Worm (Caenorhabditis elegans): Measurements from ENCODE around the gene vrk-1.

The vrk-1 gene

DNA sequence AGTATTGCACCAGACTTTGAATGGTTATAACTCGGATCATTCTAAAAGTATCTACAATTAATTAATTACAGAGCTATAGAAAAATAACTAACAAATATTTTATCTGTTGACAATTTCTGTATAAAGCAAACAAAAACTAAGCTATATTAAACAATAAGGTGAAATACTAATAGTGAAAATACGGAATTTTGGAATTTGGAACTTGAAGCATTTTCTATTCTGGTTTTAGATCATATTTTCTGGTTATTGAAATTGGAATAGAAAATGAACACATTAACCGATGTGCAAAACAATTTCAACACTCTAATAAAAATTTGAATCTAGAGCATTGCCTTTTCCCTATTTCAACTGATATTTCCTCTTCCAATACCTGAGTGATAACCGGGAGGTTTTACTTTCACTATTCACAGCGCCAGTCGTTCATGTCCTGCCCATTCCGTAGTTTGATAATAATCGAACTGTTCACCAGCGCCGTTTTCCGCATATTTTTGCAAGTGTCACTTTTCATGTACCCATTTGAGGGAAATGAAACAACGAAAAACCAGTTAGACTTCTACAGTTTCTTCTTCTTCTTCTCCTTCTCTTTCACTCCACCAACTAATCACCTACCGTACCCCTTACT, 21.8 kb upstream of the vrk-1 start:
- no peak for TF ChIP-seq ceh-48 (tag; optimal IDR thresholded peaks at IDR 0.05)
- no peak for TF ChIP-seq C08G9.2 (tag; optimal IDR thresholded peaks at IDR 0.05)
- TF ChIP-seq T23F11.4 (GFP tag; optimal IDR thresholded peaks at IDR 0.05), result no peak
- no peak for TF ChIP-seq dve-1 (tag; optimal IDR thresholded peaks at IDR 0.05)
- no peak for TF ChIP-seq fax-1 (tag; optimal IDR thresholded peaks at IDR 0.05)
- TF ChIP-seq sdc-2 (tag; optimal IDR thresholded peaks at IDR 0.05), result no peak
- TF ChIP-seq gmeb-2 (tag; optimal IDR thresholded peaks at IDR 0.05), result no peak
- TF ChIP-seq pat-9 (tag; optimal IDR thresholded peaks at IDR 0.05), result no peak
- no peak for TF ChIP-seq pqm-1 (tag; optimal IDR thresholded peaks at IDR 0.05)
- TF ChIP-seq tbx-7 (tag; optimal IDR thresholded peaks at IDR 0.05), result no peak
- no peak for TF ChIP-seq pax-1 (tag; optimal IDR thresholded peaks at IDR 0.05)
- no peak for TF ChIP-seq che-1 (tag; optimal IDR thresholded peaks at IDR 0.05)
- TF ChIP-seq ceh-45 (GFP tag; IDR thresholded peaks at IDR 0.05), result no peak
- no peak for TF ChIP-seq ref-2 (tag; optimal IDR thresholded peaks at IDR 0.05)
- TF ChIP-seq ceh-14 (tag; optimal IDR thresholded peaks at IDR 0.05), result no peak
- TF ChIP-seq unc-42 (tag; optimal IDR thresholded peaks at IDR 0.05), result no peak
- TF ChIP-seq pha-2 (tag; optimal IDR thresholded peaks at IDR 0.05), result no peak

DNA sequence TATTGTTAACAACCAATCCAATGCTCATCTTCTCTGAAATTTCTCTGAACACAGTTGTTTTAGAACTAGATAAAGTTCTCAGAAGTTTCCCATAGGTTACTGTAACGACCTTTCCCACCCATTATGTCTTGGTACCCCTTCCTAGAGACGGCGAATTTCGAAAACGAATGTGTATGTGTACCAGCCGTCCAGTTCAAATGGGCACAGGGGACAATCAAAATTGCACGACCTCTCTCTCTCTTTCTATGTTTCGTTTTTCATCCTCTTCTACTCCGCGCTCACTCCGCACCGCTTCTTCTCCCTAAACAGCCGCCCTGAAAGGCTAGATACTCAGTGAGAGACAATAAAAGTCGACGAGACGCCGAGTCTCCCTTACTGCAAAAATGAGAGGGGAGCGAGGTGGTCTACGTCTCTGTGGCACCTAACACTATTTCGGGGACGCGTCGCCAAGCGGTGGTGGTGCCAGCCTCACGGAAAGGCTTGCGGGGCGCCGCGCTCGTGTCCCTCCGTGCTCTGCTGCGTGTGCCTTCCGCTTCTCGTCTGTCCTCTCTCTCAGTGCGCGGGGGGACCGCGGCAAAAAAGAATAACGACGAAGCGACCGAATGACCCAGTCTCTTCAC, 20.2 kb upstream of the vrk-1 start:
- TF ChIP-seq F13H6.1 (tag; optimal IDR thresholded peaks at IDR 0.05) (peak; percentile 9), C08G9.2 (tag; optimal IDR thresholded peaks at IDR 0.05) (peak; percentile 14), tbx-2 (tag; optimal IDR thresholded peaks at IDR 0.05) (peak; percentile 12), mec-3 (tag; optimal IDR thresholded peaks at IDR 0.05; ENCODE audit: borderline replicate concordance) (peak; percentile 23), ref-2 (tag; optimal IDR thresholded peaks at IDR 0.05) (no peak), unc-42 (tag; optimal IDR thresholded peaks at IDR 0.05) (peak; percentile 24), syd-9 (tag; optimal IDR thresholded peaks at IDR 0.05) (peak; percentile 64), ceh-19 (GFP tag; optimal IDR thresholded peaks at IDR 0.05) (peak; percentile 7), ceh-48 (tag; optimal IDR thresholded peaks at IDR 0.05) (no peak)

- TF ChIP-seq ahr-1 (tag; optimal IDR thresholded peaks at IDR 0.05) (no peak), F13H6.1 (tag; optimal IDR thresholded peaks at IDR 0.05) (no peak), ceh-31 (tag; optimal IDR thresholded peaks at IDR 0.05) (no peak), dmd-4 (tag; optimal IDR thresholded peaks at IDR 0.05; ENCODE audit: borderline replicate concordance) (no peak), ceh-30 (tag; optimal IDR thresholded peaks at IDR 0.05) (no peak)
These were observed 19.6 kb upstream of the vrk-1 start for ce11 chrII:5902139-5902538.

- TF ChIP-seq sdc-2 (tag; optimal IDR thresholded peaks at IDR 0.05) (no peak), nhr-232 (tag; optimal IDR thresholded peaks at IDR 0.05) (no peak), ref-2 (tag; optimal IDR thresholded peaks at IDR 0.05) (no peak)
These were observed 17.5 kb upstream of the vrk-1 start, which contains the start of gene tsp-18 for ce11 chrII:5904252-5904651. TSS of gene tsp-18 (plus strand) at chrII:5904552.

ce11 chrII:5906274-5906673, 15.5 kb upstream of the vrk-1 start, which contains the start of gene F59G1.8:
TSS of gene F59G1.8 (plus strand) at chrII:5906566.
- TF ChIP-seq ceh-30 (tag; optimal IDR thresholded peaks at IDR 0.05) (no peak), hlh-6 (tag; optimal IDR thresholded peaks at IDR 0.05) (no peak), sox-2 (GFP tag; IDR thresholded peaks at IDR 0.05) (no peak), ahr-1 (tag; optimal IDR thresholded peaks at IDR 0.05) (no peak), ets-4 (tag; optimal IDR thresholded peaks at IDR 0.05) (no peak), C38D4.7 (GFP tag; optimal IDR thresholded peaks at IDR 0.05) (no peak), pax-1 (tag; optimal IDR thresholded peaks at IDR 0.05) (no peak), ceh-18 (tag; optimal IDR thresholded peaks at IDR 0.05) (no peak), C08G9.2 (tag; optimal IDR thresholded peaks at IDR 0.05) (no peak), unc-3 (GFP tag; conservative IDR thresholded peaks at IDR 0.05) (no peak), unc-3 (tag; optimal IDR thresholded peaks at IDR 0.05) (no peak), ceh-22 (tag; optimal IDR thresholded peaks at IDR 0.05) (no peak), pha-4 (tag; optimal IDR thresholded peaks at IDR 0.05) (no peak), hlh-15 (tag; optimal IDR thresholded peaks at IDR 0.05) (no peak), che-1 (tag; optimal IDR thresholded peaks at IDR 0.05) (no peak), elt-2 (tag; optimal IDR thresholded peaks at IDR 0.05) (no peak), npax-4 (tag; optimal IDR thresholded peaks at IDR 0.05) (no peak), fkh-10 (GFP tag; optimal IDR thresholded peaks at IDR 0.05) (no peak)
